Fruit fly (Drosophila melanogaster): ENCODE data around the gene CG9331.
A peak's percentile ranks its signal among the peaks of the same experiment; 100 is the strongest.

CG9331 gene

dm6 chr2L:20805624-20806339 is 16.8 kb upstream of the CG9331 start (continued):
- TF ChIP-seq CG2116 (GFP tag; optimal IDR thresholded peaks at IDR 0.05) (peak; percentile 73), pros (GFP tag; optimal IDR thresholded peaks at IDR 0.05) (peak; percentile 9), sima (GFP tag; optimal IDR thresholded peaks at IDR 0.05) (peak; percentile 48), sc (optimal IDR thresholded peaks at IDR 0.05) (no peak), sc (GFP tag; optimal IDR thresholded peaks at IDR 0.05) (peak; percentile 91), gt (GFP tag; IDR thresholded peaks at IDR 0.05) (peak; percentile 75), Oli (tag; optimal IDR thresholded peaks at IDR 0.05) (peak; percentile 97), zfh2 (GFP tag; optimal IDR thresholded peaks at IDR 0.05) (peak; percentile 88), Hmr (GFP tag; optimal IDR thresholded peaks at IDR 0.05) (peak; percentile 97), btn (GFP tag; optimal IDR thresholded peaks at IDR 0.05) (no peak), Fer2 (tag; optimal IDR thresholded peaks at IDR 0.05) (peak; percentile 91), CG7928 (GFP tag; optimal IDR thresholded peaks at IDR 0.05) (peak; percentile 68), ssp (GFP tag; IDR thresholded peaks at IDR 0.05) (peak; percentile 87), CG31441 (GFP tag; IDR thresholded peaks at IDR 0.05) (peak; percentile 97), Scr (GFP tag; IDR thresholded peaks at IDR 0.05; ENCODE audit: partially characterized antibody) (peak; percentile 71), CG7839 (tag; optimal IDR thresholded peaks at IDR 0.05) (peak; percentile 97), otp (GFP tag; IDR thresholded peaks at IDR 0.05) (peak; percentile 94), Awh (GFP tag; IDR thresholded peaks at IDR 0.05) (peak; percentile 93), CG15514 (GFP tag; optimal IDR thresholded peaks at IDR 0.05) (peak; percentile 92), cwo (GFP tag; optimal IDR thresholded peaks at IDR 0.05) (peak; percentile 95), oc (tag; optimal IDR thresholded peaks at IDR 0.05) (peak; percentile 96), CHES-1-like (GFP tag; optimal IDR thresholded peaks at IDR 0.05) (peak; percentile 71), Atf6 (GFP tag; IDR thresholded peaks at IDR 0.05) (peak; percentile 98), ems (GFP tag; optimal IDR thresholded peaks at IDR 0.05) (peak; percentile 86), CG11093 (GFP tag; IDR thresholded peaks at IDR 0.05) (peak; percentile 91), sd (tag; optimal IDR thresholded peaks at IDR 0.05) (peak; percentile 93), trem (tag; optimal IDR thresholded peaks at IDR 0.05) (peak; percentile 86), CG3847 (GFP tag; IDR thresholded peaks at IDR 0.05) (peak; percentile 95), Dip2 (GFP tag; IDR thresholded peaks at IDR 0.05) (peak; percentile 61), Oaz (GFP tag; IDR thresholded peaks at IDR 0.05) (peak; percentile 90), CG8290 (GFP tag; optimal IDR thresholded peaks at IDR 0.05) (peak; percentile 71), CG8290 (tag; optimal IDR thresholded peaks at IDR 0.05) (peak; percentile 7 to 92), CG6791 (GFP tag; IDR thresholded peaks at IDR 0.05; ENCODE audit: partially characterized antibody) (peak; percentile 71), corto (GFP tag; optimal IDR thresholded peaks at IDR 0.05) (peak; percentile 11), Mrtf (GFP tag; IDR thresholded peaks at IDR 0.05) (peak; percentile 90), CG4424 (GFP tag; optimal IDR thresholded peaks at IDR 0.05) (peak; percentile 95), CG7372 (GFP tag; IDR thresholded peaks at IDR 0.05) (peak; percentile 92), ap (GFP tag; IDR thresholded peaks at IDR 0.05) (peak; percentile 94), CG2202 (tag; optimal IDR thresholded peaks at IDR 0.05) (peak; percentile 92), CG10565 (GFP tag; optimal IDR thresholded peaks at IDR 0.05) (peak; percentile 52), CG4854 (GFP tag; optimal IDR thresholded peaks at IDR 0.05) (peak; percentile 89), CG11696 (GFP tag; IDR thresholded peaks at IDR 0.05) (peak; percentile 81), CG6765 (GFP tag; optimal IDR thresholded peaks at IDR 0.05) (peak; percentile 93), D19A (tag; optimal IDR thresholded peaks at IDR 0.05) (peak; percentile 92), CG10147 (GFP tag; optimal IDR thresholded peaks at IDR 0.05) (peak; percentile 92), mld (GFP tag; IDR thresholded peaks at IDR 0.05; ENCODE audit: partially characterized antibody) (peak; percentile 80; the same call in 2 of the 3 replicates), Drgx (GFP tag; IDR thresholded peaks at IDR 0.05) (peak; percentile 82), tna (GFP tag; IDR thresholded peaks at IDR 0.05; ENCODE audit: partially characterized antibody) (peak; percentile 88), Sin3A (optimal IDR thresholded peaks at IDR 0.05) (no peak), Optix (GFP tag; IDR thresholded peaks at IDR 0.05) (peak; percentile 91), fru (optimal IDR thresholded peaks at IDR 0.05) (no peak)

Data from whole organism, embryonic.